Worm (Caenorhabditis elegans): ENCODE measurements around the gene R09A8.5.

ce11 chrX:12603322-12603984 is 36.9 kb downstream of the R09A8.5 start, which contains the start of the genes T24D5.6 and R09A8.9:
- TF ChIP-seq ref-1 (GFP tag; conservative IDR thresholded peaks at IDR 0.05) (no peak), ztf-29 (GFP tag; IDR thresholded peaks at IDR 0.05) (no peak), med-1 (GFP tag; optimal IDR thresholded peaks at IDR 0.05; ENCODE audit: insufficient read depth) (no peak), cog-1 (tag; optimal IDR thresholded peaks at IDR 0.05) (no peak), tab-1 (GFP tag; IDR thresholded peaks at IDR 0.05) (no peak)
